Fruit fly (Drosophila melanogaster): Measurements from ENCODE around the gene GILT3.

dm6 chr3R:23659598-23659997 lies 17.6 kb upstream of the GILT3 start:
- TF ChIP-seq CG15710 (tag; optimal IDR thresholded peaks at IDR 0.05) (no peak), gl (tag; optimal IDR thresholded peaks at IDR 0.05) (no peak), CG12605 (GFP tag; IDR thresholded peaks at IDR 0.05) (no peak), rn (GFP tag; IDR thresholded peaks at IDR 0.05) (no peak), Snoo (tag; optimal IDR thresholded peaks at IDR 0.05) (no peak)
